Worm (Caenorhabditis elegans): ENCODE data around the gene F17C8.3.

The F17C8.3 gene

ce11 chrIII:4745934-4746333, 14.2 kb downstream of the F17C8.3 start, which contains the start of gene F17C8.6:
Gene F17C8.6 (minus strand): TSS chrIII:4746034.
- TF ChIP-seq ceh-28 (tag; optimal IDR thresholded peaks at IDR 0.05) (no peak), tbx-2 (tag; optimal IDR thresholded peaks at IDR 0.05) (no peak), hmg-11 (tag; optimal IDR thresholded peaks at IDR 0.05) (no peak), nhr-28 (tag; optimal IDR thresholded peaks at IDR 0.05) (no peak), ztf-11 (tag; optimal IDR thresholded peaks at IDR 0.05) (no peak), pqm-1 (tag; optimal IDR thresholded peaks at IDR 0.05) (no peak), pha-4 (tag; optimal IDR thresholded peaks at IDR 0.05) (no peak), lsy-12 (tag; optimal IDR thresholded peaks at IDR 0.05) (no peak), jun-1 (tag; optimal IDR thresholded peaks at IDR 0.05) (no peak), nfya-1 (tag; optimal IDR thresholded peaks at IDR 0.05; ENCODE audit: insufficient read depth) (no peak), unc-39 (tag; optimal IDR thresholded peaks at IDR 0.05) (no peak), daf-12 (tag; optimal IDR thresholded peaks at IDR 0.05) (no peak), zag-1 (tag; optimal IDR thresholded peaks at IDR 0.05) (no peak), elt-1 (tag; optimal IDR thresholded peaks at IDR 0.05) (no peak), ZK546.5 (tag; optimal IDR thresholded peaks at IDR 0.05) (no peak), snpc-4 (tag; optimal IDR thresholded peaks at IDR 0.05) (no peak), skn-1 (tag; optimal IDR thresholded peaks at IDR 0.05) (no peak)

- TF ChIP-seq nfya-1 (tag; optimal IDR thresholded peaks at IDR 0.05; ENCODE audit: insufficient read depth) = no peak
- no peak for TF ChIP-seq ama-1 (optimal IDR thresholded peaks at IDR 0.05)
- no peak for TF ChIP-seq mdl-1 (tag; optimal IDR thresholded peaks at IDR 0.05)
- TF ChIP-seq ceh-28 (tag; optimal IDR thresholded peaks at IDR 0.05) = no peak
- no peak for TF ChIP-seq tbx-2 (tag; optimal IDR thresholded peaks at IDR 0.05)
- no peak for TF ChIP-seq unc-62 (GFP tag; optimal IDR thresholded peaks at IDR 0.05)
- no peak for TF ChIP-seq aly-2 (tag; optimal IDR thresholded peaks at IDR 0.05)
- TF ChIP-seq daf-12 (tag; optimal IDR thresholded peaks at IDR 0.05) = no peak
- no peak for TF ChIP-seq pha-4 (tag; optimal IDR thresholded peaks at IDR 0.05)
- no peak for TF ChIP-seq fos-1 (tag; optimal IDR thresholded peaks at IDR 0.05)
- TF ChIP-seq nhr-237 (tag; optimal IDR thresholded peaks at IDR 0.05) = no peak
- no peak for TF ChIP-seq zag-1 (tag; optimal IDR thresholded peaks at IDR 0.05)
- no peak for TF ChIP-seq eor-1 (tag; optimal IDR thresholded peaks at IDR 0.05)
- no peak for TF ChIP-seq R02D3.7 (tag; optimal IDR thresholded peaks at IDR 0.05)
- TF ChIP-seq nhr-23 (tag; optimal IDR thresholded peaks at IDR 0.05) = no peak
Measured at ce11 chrIII:4748109-4748508, 16.4 kb downstream of the F17C8.3 start, which contains the start of gene col-89. Gene col-89 (plus strand): TSS chrIII:4748127.

ce11 chrIII:4748666-4749065, 16.9 kb downstream of the F17C8.3 start:
- TF ChIP-seq mml-1 (tag; optimal IDR thresholded peaks at IDR 0.05) (no peak), sea-2 (GFP tag; optimal IDR thresholded peaks at IDR 0.05) (no peak), nhr-11 (tag; optimal IDR thresholded peaks at IDR 0.05) (no peak), skn-1 (tag; optimal IDR thresholded peaks at IDR 0.05) (no peak), aly-2 (tag; optimal IDR thresholded peaks at IDR 0.05) (no peak), eor-1 (tag; optimal IDR thresholded peaks at IDR 0.05) (no peak), ceh-82 (tag; optimal IDR thresholded peaks at IDR 0.05) (no peak), nhr-43 (tag; optimal IDR thresholded peaks at IDR 0.05; ENCODE audit: poor library complexity, severe bottlenecking) (no peak), zag-1 (tag; optimal IDR thresholded peaks at IDR 0.05) (no peak)

ce11 chrIII:4754001-4754561, 22.3 kb downstream of the F17C8.3 start, which contains the start of the genes rps-0 and rbg-3:
Gene rps-0 (minus strand): TSS chrIII:4754051.
Gene rbg-3 (plus strand): TSS chrIII:4754424.
- TF ChIP-seq R02D3.7 (tag; optimal IDR thresholded peaks at IDR 0.05) (peak; percentile 99), ama-1 (optimal IDR thresholded peaks at IDR 0.05) (peak; percentile 41), egl-27 (tag; optimal IDR thresholded peaks at IDR 0.05) (peak; percentile 51), nhr-76 (tag; optimal IDR thresholded peaks at IDR 0.05) (no peak), lin-15B (tag; optimal IDR thresholded peaks at IDR 0.05) (peak; percentile 97), nhr-12 (tag; optimal IDR thresholded peaks at IDR 0.05) (no peak), unc-62 (GFP tag; optimal IDR thresholded peaks at IDR 0.05) (peak; percentile 53), ceh-9 (tag; optimal IDR thresholded peaks at IDR 0.05) (no peak), ZK546.5 (tag; optimal IDR thresholded peaks at IDR 0.05) (peak; percentile 29), hmg-11 (tag; optimal IDR thresholded peaks at IDR 0.05) (peak; percentile 75), nhr-237 (tag; optimal IDR thresholded peaks at IDR 0.05) (no peak), nhr-23 (tag; optimal IDR thresholded peaks at IDR 0.05) (peak; percentile 96), lsy-12 (tag; optimal IDR thresholded peaks at IDR 0.05) (peak; percentile 86), elt-3 (tag; optimal IDR thresholded peaks at IDR 0.05) (peak in 1 of 3 experiments; percentile 23), nhr-11 (tag; optimal IDR thresholded peaks at IDR 0.05) (peak; percentile 64), unc-39 (tag; optimal IDR thresholded peaks at IDR 0.05) (no peak), eor-1 (tag; optimal IDR thresholded peaks at IDR 0.05) (no peak), aly-2 (tag; optimal IDR thresholded peaks at IDR 0.05) (no peak), nhr-67 (tag; optimal IDR thresholded peaks at IDR 0.05) (no peak), pqm-1 (tag; optimal IDR thresholded peaks at IDR 0.05) (peak; percentile 69), tbx-2 (tag; optimal IDR thresholded peaks at IDR 0.05) (peak; percentile 66), pha-4 (tag; optimal IDR thresholded peaks at IDR 0.05) (peak; percentile 97), nhr-77 (tag; optimal IDR thresholded peaks at IDR 0.05) (peak; percentile 46), zag-1 (tag; optimal IDR thresholded peaks at IDR 0.05) (peak; percentile 13), mdl-1 (tag; optimal IDR thresholded peaks at IDR 0.05) (no peak), fkh-2 (tag; optimal IDR thresholded peaks at IDR 0.05) (no peak), ztf-11 (tag; optimal IDR thresholded peaks at IDR 0.05) (no peak), nfya-1 (tag; optimal IDR thresholded peaks at IDR 0.05; ENCODE audit: insufficient read depth) (peak; percentile 96), nhr-25 (tag; optimal IDR thresholded peaks at IDR 0.05) (peak; percentile 92), ceh-28 (tag; optimal IDR thresholded peaks at IDR 0.05) (peak; percentile 81), sea-2 (GFP tag; optimal IDR thresholded peaks at IDR 0.05) (no peak), mml-1 (tag; optimal IDR thresholded peaks at IDR 0.05) (no peak), ceh-82 (tag; optimal IDR thresholded peaks at IDR 0.05) (no peak), elt-2 (tag; optimal IDR thresholded peaks at IDR 0.05) (peak; percentile 63), ceh-16 (tag; optimal IDR thresholded peaks at IDR 0.05) (no peak)

Data from whole organism, L3 larva.